Worm (Caenorhabditis elegans) whole organism, L4/young adult: Measurements from ENCODE around the gene T16H12.9.

Experiments
- W03F9.2 ChIP-seq: fragments of 150-350 bp; optimal IDR thresholded peaks from 2 replicates; lab custom pipeline; 2014; ENCODE audit warnings: missing biosample characterization, missing genetic modification characterization
- him-1 ChIP-seq: sonication (generic microtip); optimal IDR thresholded peaks from 2 replicates; lab custom pipeline; 2016; ENCODE audit warnings: missing genotype, missing genetic modification reagents, missing genetic modification characterization, missing compliant biosample characterization

DNA sequence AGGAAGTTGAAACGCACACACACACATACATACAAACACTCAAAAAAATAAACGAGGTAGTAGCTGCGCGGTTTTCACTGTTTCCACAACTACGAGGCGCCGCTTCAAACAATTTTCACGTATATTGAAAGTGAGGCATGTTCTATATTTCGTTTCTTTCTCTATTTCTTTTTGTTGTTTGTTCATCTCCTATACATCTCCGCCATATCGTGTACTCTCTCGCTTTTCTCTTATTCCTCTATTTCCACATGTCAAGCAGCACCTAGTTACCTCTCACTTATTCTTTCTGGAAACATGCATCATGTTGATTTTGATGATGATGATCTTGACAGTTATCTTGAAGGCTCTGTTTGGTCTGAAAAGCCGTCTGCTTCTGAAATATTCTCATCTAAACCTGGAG is 27.7 kb downstream of the T16H12.9 start, which contains the start of gene ZK1128.7:
- TF ChIP-seq W03F9.2 (tag; lab: Kevin White, UChicago) (no peak), him-1 (tag; lab: Kevin White, UChicago) (no peak)
